Fruit fly (Drosophila melanogaster) whole organism, adult: ENCODE data around the gene tank.

ENCODE experiments used
- CG1620 ChIP-seq: fragments of 200-800 bp; sonication (Bioruptor generic); optimal IDR thresholded peaks from 2 replicates; lab custom pipeline; 2016; ENCODE audit warnings: missing biosample characterization, missing genetic modification characterization
- CG33017 ChIP-seq: fragments of 200-800 bp; sonication (Bioruptor generic); optimal IDR thresholded peaks from 2 replicates; lab custom pipeline; 2018; ENCODE audit warnings: missing biosample characterization, mild to moderate bottlenecking, missing genetic modification characterization, moderate library complexity
- kay ChIP-seq: fragments of 200-800 bp; sonication (Bioruptor generic); peaks from one replicate; lab custom pipeline; 2016; ENCODE audit warnings: missing biosample characterization, missing genetic modification characterization, borderline replicate concordance
- tj ChIP-seq: fragments of 200-800 bp; sonication (Bioruptor generic); optimal IDR thresholded peaks from 3 replicates; lab custom pipeline; 2017; ENCODE audit warnings: missing biosample characterization, mild to moderate bottlenecking, missing genetic modification characterization, moderate library complexity

DNA sequence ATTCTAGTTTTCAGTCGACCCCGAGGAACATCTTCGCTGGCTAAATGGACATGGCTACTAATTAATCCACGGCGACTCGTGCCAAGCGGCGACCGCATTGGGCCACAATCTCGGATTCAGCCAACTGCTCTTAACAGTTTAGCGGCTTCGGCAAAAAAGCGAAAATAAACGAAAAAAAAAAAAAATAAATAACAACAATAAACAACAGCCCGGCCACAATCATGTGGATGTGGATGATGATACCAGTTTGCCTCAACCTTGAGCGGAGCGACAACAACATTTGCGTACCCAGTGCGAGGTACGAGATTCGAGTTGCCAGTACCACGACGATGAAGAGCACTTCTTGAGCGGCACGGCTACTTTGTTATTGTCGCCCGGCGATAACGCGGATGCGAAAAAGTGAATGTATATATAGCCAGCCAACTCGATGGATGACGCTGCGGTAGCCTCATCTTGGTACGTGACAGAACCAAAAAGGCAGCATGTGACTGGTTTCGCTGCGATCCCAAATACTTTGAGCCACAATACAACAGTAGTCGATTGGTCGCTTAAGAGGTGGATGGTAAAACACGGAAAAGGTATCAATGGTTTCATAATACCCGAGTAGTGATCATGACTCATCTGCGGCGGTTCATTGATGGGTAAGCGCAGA is 29.7 kb downstream of the tank start:
- TF ChIP-seq kay (GFP tag; lab: Kevin White, UChicago), result peak; percentile 58
- TF ChIP-seq CG1620 (GFP tag; lab: Kevin White, UChicago), result no peak
- no peak for TF ChIP-seq CG33017 (tag; lab: Kevin White, UChicago)
- no peak for TF ChIP-seq tj (GFP tag; lab: Kevin White, UChicago)
